Fruit fly (Drosophila melanogaster) whole organism, pupa: Measurements from ENCODE around the gene grsm.

Source experiments
- CG10348 ChIP-seq: fragments of 200-800 bp; sonication (Bioruptor generic); IDR thresholded peaks from 2 replicates; pipeline ENCODE4 v1.3.6; 2022; ENCODE audit warnings: missing biosample characterization, missing genetic modification characterization
- CG12605 ChIP-seq: fragments of 200-800 bp; sonication (Bioruptor generic); IDR thresholded peaks from 2 replicates; pipeline ENCODE4 v1.3.6; 2022; ENCODE audit warnings: missing biosample characterization, missing genetic modification characterization
- CG13204 ChIP-seq: fragments of 200-800 bp; sonication (Bioruptor generic); optimal IDR thresholded peaks from 2 replicates; lab custom pipeline; 2018; ENCODE audit warnings: missing biosample characterization, mild to moderate bottlenecking, missing genetic modification characterization, moderate library complexity
- CG14655 ChIP-seq: fragments of 200-800 bp; sonication (Bioruptor generic); optimal IDR thresholded peaks from 3 replicates; lab custom pipeline; 2017; ENCODE audit warnings: mild to moderate bottlenecking, missing biosample characterization, missing genetic modification reagents, missing genetic modification characterization
- CG15710 ChIP-seq: fragments of 200-800 bp; sonication (Bioruptor generic); optimal IDR thresholded peaks from 2 replicates; lab custom pipeline; 2018; ENCODE audit warnings: missing biosample characterization, mild to moderate bottlenecking, missing genetic modification characterization, moderate library complexity
- CG17806 ChIP-seq: fragments of 200-800 bp; sonication (Bioruptor generic); optimal IDR thresholded peaks from 2 replicates; lab custom pipeline; 2018; ENCODE audit warnings: missing biosample characterization, mild to moderate bottlenecking, missing genetic modification characterization, moderate library complexity
- CG32121 ChIP-seq: fragments of 200-800 bp; sonication (Bioruptor generic); IDR thresholded peaks from 2 replicates; pipeline ENCODE4 v1.3.6; 2022; ENCODE audit warnings: missing biosample characterization, missing genetic modification characterization
- CG34367 ChIP-seq: fragments of 200-800 bp; sonication (Bioruptor generic); optimal IDR thresholded peaks from 2 replicates; lab custom pipeline; 2018; ENCODE audit warnings: missing biosample characterization, mild to moderate bottlenecking, missing genetic modification characterization
- CG4496 ChIP-seq: fragments of 200-800 bp; sonication (Bioruptor generic); IDR thresholded peaks from 3 replicates; pipeline ENCODE4 v1.3.6; 2022; ENCODE audit warnings: missing biosample characterization, missing genetic modification characterization
- CG8159 ChIP-seq: fragments of 200-800 bp; sonication (Bioruptor generic); optimal IDR thresholded peaks from 3 replicates; lab custom pipeline; 2018; ENCODE audit warnings: missing biosample characterization, mild to moderate bottlenecking, missing genetic modification characterization, moderate library complexity
- CG8301 ChIP-seq: fragments of 200-800 bp; sonication (Bioruptor generic); optimal IDR thresholded peaks from 2 replicates; lab custom pipeline; 2018; ENCODE audit warnings: missing biosample characterization, mild to moderate bottlenecking, missing genetic modification characterization
- CG9948 ChIP-seq: fragments of 200-800 bp; sonication (Bioruptor generic); optimal IDR thresholded peaks from 2 replicates; lab custom pipeline; 2018; ENCODE audit warnings: missing biosample characterization, mild to moderate bottlenecking, missing genetic modification characterization, moderate library complexity
- D1 ChIP-seq: fragments of 200-800 bp; sonication (Bioruptor generic); optimal IDR thresholded peaks from 2 replicates; lab custom pipeline; 2018; ENCODE audit warnings: missing biosample characterization, mild to moderate bottlenecking, missing genetic modification characterization, moderate library complexity
- EcR ChIP-seq: fragments of 200-800 bp; sonication (Bioruptor generic); optimal IDR thresholded peaks from 3 replicates; lab custom pipeline; 2019; ENCODE audit warnings: missing biosample characterization, missing genetic modification characterization, mild to moderate bottlenecking, moderate library complexity, missing genetic modification reagents
- Ets98B ChIP-seq: fragments of 200-800 bp; sonication (Bioruptor generic); IDR thresholded peaks from 2 replicates; pipeline ENCODE4 v1.3.6; 2022; ENCODE audit warnings: missing biosample characterization, missing genetic modification characterization
- Pif1A ChIP-seq: fragments of 200-800 bp; sonication (Bioruptor generic); optimal IDR thresholded peaks from 3 replicates; lab custom pipeline; 2016; ENCODE audit warnings: missing biosample characterization, missing genetic modification characterization
- Pif1B ChIP-seq: fragments of 200-800 bp; sonication (Bioruptor generic); optimal IDR thresholded peaks from 3 replicates; lab custom pipeline; 2016; ENCODE audit warnings: missing biosample characterization, missing genetic modification characterization
- Snoo ChIP-seq: fragments of 200-800 bp; sonication (Bioruptor generic); optimal IDR thresholded peaks from 3 replicates; lab custom pipeline; 2017; ENCODE audit warnings: missing biosample characterization, mild to moderate bottlenecking, missing genetic modification characterization, inconsistent platforms
- fd96Ca ChIP-seq: fragments of 200-800 bp; sonication (Bioruptor generic); IDR thresholded peaks from 3 replicates; pipeline ENCODE4 v1.3.6; 2022; ENCODE audit warnings: missing biosample characterization, missing genetic modification characterization
- gl ChIP-seq: fragments of 200-800 bp; sonication (Bioruptor generic); optimal IDR thresholded peaks from 2 replicates; lab custom pipeline; 2018; ENCODE audit warnings: missing biosample characterization, mild to moderate bottlenecking, missing genetic modification characterization
- rn ChIP-seq: fragments of 200-800 bp; sonication (Bioruptor generic); IDR thresholded peaks from 2 replicates; pipeline ENCODE4 v1.3.6; 2022; ENCODE audit warnings: missing biosample characterization, missing genetic modification characterization

The grsm gene

DNA sequence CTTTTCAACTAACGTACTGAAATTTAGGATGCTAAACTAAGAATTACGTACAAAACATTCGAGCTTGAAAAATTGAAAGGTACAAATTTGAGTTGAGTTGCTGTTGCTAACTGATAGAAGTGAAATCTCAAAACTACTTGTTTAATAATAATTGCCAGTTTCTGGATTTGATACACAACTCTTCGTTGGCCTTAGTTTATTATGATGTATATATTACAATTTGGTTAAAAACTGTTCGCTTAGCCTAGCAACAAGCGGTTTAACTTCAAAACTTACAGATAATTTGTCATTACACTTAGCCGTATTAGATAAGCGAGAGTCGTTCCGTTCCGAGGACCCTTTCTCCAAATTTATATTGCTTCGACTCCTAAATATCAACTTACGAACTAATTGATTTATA is at the start of gene grsm, which contains the start of gene CG14384:
Gene grsm, minus strand, starts transcription at position 101 of the 400 bp plus-strand sequence.
Gene CG14384, minus strand, starts transcription at position 101 of the 400 bp plus-strand sequence.
- TF ChIP-seq Snoo = no peak
- no peak for TF ChIP-seq CG10348 (GFP tag; lab: Robert Waterston, UW)
- no peak for TF ChIP-seq CG4496
- TF ChIP-seq CG15710 (tag; lab: Kevin White, UChicago) = no peak
- no peak for TF ChIP-seq CG32121 (GFP tag; lab: Robert Waterston, UW)
- no peak for TF ChIP-seq CG34367 (tag; lab: Kevin White, UChicago)
- TF ChIP-seq CG14655 (GFP tag; lab: Kevin White, UChicago) = no peak
- no peak for TF ChIP-seq Pif1B (GFP tag; lab: Kevin White, UChicago)
- TF ChIP-seq CG9948 (tag; lab: Kevin White, UChicago) = no peak
- TF ChIP-seq CG13204 (GFP tag; lab: Kevin White, UChicago) = no peak
- TF ChIP-seq CG17806 (tag; lab: Kevin White, UChicago) = no peak
- no peak for TF ChIP-seq D1 (tag; lab: Kevin White, UChicago)
- no peak for TF ChIP-seq EcR (GFP tag; lab: Kevin White, UChicago)
- no peak for TF ChIP-seq gl (tag; lab: Kevin White, UChicago)
- TF ChIP-seq rn = no peak

DNA sequence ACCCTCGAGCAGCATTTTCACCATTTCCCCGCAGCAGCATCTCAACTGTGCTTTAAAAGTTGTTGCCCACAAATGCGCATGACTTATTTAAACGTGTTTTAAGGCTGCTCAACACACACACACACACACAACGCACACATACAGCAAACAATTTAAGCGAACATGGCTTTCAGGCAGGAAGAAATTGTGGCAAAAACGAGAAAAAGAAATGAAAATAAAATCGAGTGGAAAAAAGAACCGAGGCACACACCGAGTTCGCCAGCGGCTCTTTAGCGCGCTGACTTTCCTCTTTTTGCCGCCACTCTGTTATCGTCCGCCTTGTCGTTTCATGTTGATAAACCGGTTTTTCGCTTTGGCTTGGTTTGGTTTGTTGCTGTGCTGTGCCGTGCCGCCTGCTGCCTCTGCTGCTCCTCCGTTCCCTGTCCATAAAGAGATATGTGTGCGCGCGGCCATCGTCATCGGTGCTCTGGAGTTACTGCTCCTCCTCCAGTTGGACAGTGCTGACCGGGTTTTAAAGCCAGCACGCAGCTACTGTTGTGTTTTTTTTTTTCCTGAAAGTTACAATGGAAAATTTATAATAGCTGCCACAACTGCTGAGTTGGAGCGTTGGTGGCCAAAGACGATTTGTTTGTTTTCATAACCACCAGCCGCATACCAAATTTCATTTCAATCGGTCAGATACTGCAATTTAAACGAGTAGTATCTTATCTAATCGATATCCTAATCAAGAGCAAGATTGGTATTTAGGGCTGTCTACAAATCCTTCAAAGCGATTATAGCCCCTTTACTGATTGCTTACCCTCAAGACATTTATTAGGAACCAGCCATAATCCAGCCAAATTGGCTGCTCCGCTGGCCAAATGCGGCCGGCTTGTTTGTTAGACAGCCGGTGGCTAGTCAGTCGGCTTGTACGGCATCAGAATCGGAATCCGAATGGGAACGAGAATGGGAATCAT is 48.6 kb upstream of the grsm start:
- TF ChIP-seq D1 (tag; lab: Kevin White, UChicago) (no peak), fd96Ca (GFP tag; lab: Robert Waterston, UW) (no peak), CG34367 (tag; lab: Kevin White, UChicago) (peak; percentile 1), CG17806 (tag; lab: Kevin White, UChicago) (no peak), Ets98B (GFP tag; lab: Robert Waterston, UW) (0 out of 2 replicates have a peak, but pooled peaks have one; percentile 17), rn (no peak), CG15710 (tag; lab: Kevin White, UChicago) (no peak), CG4496 (peak; percentile 67; the same call in 2 of the 3 replicates), Snoo (no peak), CG13204 (GFP tag; lab: Kevin White, UChicago) (peak; percentile 94), CG10348 (GFP tag; lab: Robert Waterston, UW) (no peak), CG32121 (GFP tag; lab: Robert Waterston, UW) (peak; percentile 38; the same call in 1 of the 2 replicates), Pif1B (GFP tag; lab: Kevin White, UChicago) (no peak), CG8159 (tag; lab: Kevin White, UChicago) (peak; percentile 5), CG12605 (GFP tag; lab: Robert Waterston, UW) (peak; percentile 47; the same call in 1 of the 2 replicates), EcR (GFP tag; lab: Kevin White, UChicago) (peak; percentile 85), CG8301 (peak; percentile 2), CG9948 (tag; lab: Kevin White, UChicago) (no peak), gl (tag; lab: Kevin White, UChicago) (peak; percentile 71), Pif1A (GFP tag; lab: Kevin White, UChicago) (no peak), CG14655 (GFP tag; lab: Kevin White, UChicago) (peak; percentile 26)

DNA sequence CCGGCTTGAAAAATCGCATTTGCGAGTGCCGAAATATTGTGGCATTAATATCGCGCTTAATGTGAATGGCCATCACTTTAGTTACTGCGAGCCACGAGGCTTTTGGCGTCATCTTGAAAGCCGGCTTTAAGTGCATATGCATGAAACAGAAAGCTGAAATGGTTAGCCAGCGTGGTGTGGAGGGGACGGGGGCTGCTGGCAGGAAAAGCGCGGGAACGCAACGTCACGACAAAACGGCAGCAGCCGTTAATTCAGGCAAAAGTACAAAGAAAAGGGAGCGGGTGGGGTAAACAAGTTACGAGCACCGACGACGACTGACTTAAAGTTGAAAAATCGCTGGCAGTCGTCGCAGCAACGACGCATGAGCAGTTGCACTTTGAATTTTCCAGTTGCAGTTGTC is 47.9 kb upstream of the grsm start:
- TF ChIP-seq CG13204 (GFP tag; lab: Kevin White, UChicago) (no peak), CG4496 (peak; percentile 10; the same call in 1 of the 3 replicates)

DNA sequence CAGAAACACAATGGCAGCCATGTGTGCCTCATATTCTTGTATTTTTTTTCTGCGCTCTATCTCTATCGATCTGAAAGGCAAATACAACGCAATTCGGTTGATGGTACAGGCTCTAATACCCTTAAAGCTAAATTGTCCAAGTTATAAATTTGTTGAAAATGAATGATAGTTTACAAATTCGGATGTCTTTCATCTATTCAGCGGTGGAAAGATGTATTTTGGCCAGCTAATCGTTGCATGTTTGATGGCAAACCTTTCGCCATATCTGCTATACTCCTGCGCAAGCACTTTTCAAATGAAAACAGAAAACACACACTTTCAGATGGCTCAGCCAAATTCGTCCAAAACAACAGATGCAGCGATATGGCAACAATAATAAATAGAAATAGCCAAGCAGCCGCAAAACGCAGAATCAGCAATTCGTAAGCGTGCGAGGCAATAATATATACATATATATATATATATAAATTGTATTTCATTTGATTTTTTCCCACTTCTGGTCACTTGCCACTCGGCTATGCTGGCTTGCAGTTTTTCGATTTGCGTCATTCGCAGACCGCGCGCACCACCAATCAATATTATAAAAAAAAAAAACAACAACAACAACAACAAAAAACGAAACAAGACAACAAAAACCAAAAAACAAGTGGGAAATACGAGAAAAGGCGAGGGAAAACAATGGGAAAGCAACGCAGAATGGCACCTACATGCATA is 46.8 kb upstream of the grsm start:
- 0 out of 2 replicates have a peak, but pooled peaks have one; percentile 9 for TF ChIP-seq CG12605 (GFP tag; lab: Robert Waterston, UW)
- TF ChIP-seq Pif1A (GFP tag; lab: Kevin White, UChicago) = no peak
- TF ChIP-seq D1 (tag; lab: Kevin White, UChicago) = no peak
- TF ChIP-seq CG8159 (tag; lab: Kevin White, UChicago) = no peak
- peak; percentile 58 for TF ChIP-seq CG4496
- peak; percentile 22 for TF ChIP-seq CG14655 (GFP tag; lab: Kevin White, UChicago)
- peak; percentile 54; the same call in 1 of the 2 replicates for TF ChIP-seq CG32121 (GFP tag; lab: Robert Waterston, UW)
- 0 out of 2 replicates have a peak, but pooled peaks have one; percentile 30 for TF ChIP-seq rn
- peak; percentile 48; the same call in 2 of the 3 replicates for TF ChIP-seq fd96Ca (GFP tag; lab: Robert Waterston, UW)
- no peak for TF ChIP-seq CG34367 (tag; lab: Kevin White, UChicago)
- TF ChIP-seq CG10348 (GFP tag; lab: Robert Waterston, UW) = no peak
- TF ChIP-seq Ets98B (GFP tag; lab: Robert Waterston, UW) = peak; percentile 34
- TF ChIP-seq CG9948 (tag; lab: Kevin White, UChicago) = no peak
- no peak for TF ChIP-seq gl (tag; lab: Kevin White, UChicago)
- TF ChIP-seq, all 21 proteins: peak for 7

DNA sequence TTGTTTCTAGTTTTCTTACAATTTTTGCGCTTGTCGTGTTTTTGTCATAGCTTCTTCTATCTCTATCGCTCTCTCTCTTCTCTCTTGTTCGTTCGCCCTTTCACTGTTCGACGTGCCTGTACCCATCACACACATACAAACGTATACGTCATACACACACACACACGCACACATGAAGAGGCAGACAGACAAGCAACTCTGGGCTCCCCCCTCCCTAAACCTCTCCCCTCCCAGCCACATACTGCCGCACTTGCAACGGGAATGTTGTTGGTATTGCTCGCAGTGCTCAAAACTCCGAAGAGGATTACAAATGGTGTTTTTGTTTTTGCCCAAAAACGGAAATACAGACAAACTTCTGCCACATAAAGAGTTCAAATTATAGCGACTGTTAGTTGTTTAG is 45.5 kb upstream of the grsm start:
- TF ChIP-seq CG12605 (GFP tag; lab: Robert Waterston, UW) (peak; percentile 18; the same call in 1 of the 2 replicates), CG4496 (0 out of 3 replicates have a peak, but pooled peaks have one; percentile 16), CG9948 (tag; lab: Kevin White, UChicago) (no peak), fd96Ca (GFP tag; lab: Robert Waterston, UW) (peak; percentile 32; the same call in 1 of the 3 replicates), CG32121 (GFP tag; lab: Robert Waterston, UW) (0 out of 2 replicates have a peak, but pooled peaks have one; percentile 14), Ets98B (GFP tag; lab: Robert Waterston, UW) (no peak), CG13204 (GFP tag; lab: Kevin White, UChicago) (peak; percentile 70)
